Worm (Caenorhabditis elegans): ENCODE measurements around the gene lin-46.

- no peak for TF ChIP-seq egrh-3 (GFP tag; IDR thresholded peaks at IDR 0.05)
- TF ChIP-seq unc-130 (GFP tag; optimal IDR thresholded peaks at IDR 0.05): no peak
- TF ChIP-seq dpl-1 (GFP tag; optimal IDR thresholded peaks at IDR 0.05): no peak
- no peak for TF ChIP-seq F22D6.2 (tag; optimal IDR thresholded peaks at IDR 0.05)
- TF ChIP-seq lin-54 (GFP tag; optimal IDR thresholded peaks at IDR 0.05): no peak
- no peak for TF ChIP-seq Y53F4B.3 (GFP tag; IDR thresholded peaks at IDR 0.05)
- no peak for TF ChIP-seq aptf-2 (GFP tag; conservative IDR thresholded peaks at IDR 0.05)
- no peak for TF ChIP-seq athp-1 (tag; optimal IDR thresholded peaks at IDR 0.05)
- TF ChIP-seq F37B4.10 (GFP tag; IDR thresholded peaks at IDR 0.05): no peak
- no peak for TF ChIP-seq nhr-90 (tag; optimal IDR thresholded peaks at IDR 0.05)
- no peak for TF ChIP-seq Y56A3A.18 (GFP tag; IDR thresholded peaks at IDR 0.05)
- TF ChIP-seq ztf-18 (tag; optimal IDR thresholded peaks at IDR 0.05): no peak
- TF ChIP-seq lin-35 (GFP tag; optimal IDR thresholded peaks at IDR 0.05): no peak
Measured at ce11 chrV:12953702-12954101, 15.0 kb upstream of the lin-46 start, which contains the start of gene eif-3.K.
